Worm (Caenorhabditis elegans) whole organism, mixed stage, embryonic: ENCODE results near the gene mrps-35.

Experiments used
- blmp-1 ChIP-seq: fragments of 150-350 bp; optimal IDR thresholded peaks from 2 replicates; lab custom pipeline; 2014; ENCODE audit warnings: missing biosample characterization, missing genetic modification characterization
- elt-1 ChIP-seq: sonication (generic microtip); optimal IDR thresholded peaks from 2 replicates; lab custom pipeline; 2017; ENCODE audit warnings: missing genetic modification characterization, mild to moderate bottlenecking, missing compliant biosample characterization, antibody characterized with exemption, moderate library complexity, borderline replicate concordance; ENCODE audit not compliant: insufficient read depth
- elt-3 ChIP-seq: fragments of 150-350 bp; optimal IDR thresholded peaks from 2 replicates; lab custom pipeline; 2014; ENCODE audit warnings: missing biosample characterization, missing genetic modification characterization
- mep-1 ChIP-seq: fragments of 150-350 bp; optimal IDR thresholded peaks from 2 replicates; lab custom pipeline; 2017; ENCODE audit warnings: missing biosample characterization, missing genetic modification reagents, missing genetic modification characterization, inconsistent platforms
- nhr-76 ChIP-seq: sonication (generic microtip); optimal IDR thresholded peaks from 2 replicates; lab custom pipeline; 2017; ENCODE audit warnings: missing biosample characterization, missing genetic modification characterization
- pha-4 ChIP-seq: fragments of 150-350 bp; optimal IDR thresholded peaks from 2 replicates; lab custom pipeline; 2018; ENCODE audit warnings: missing biosample characterization, missing genetic modification reagents, missing genetic modification characterization
- snpc-4 ChIP-seq: fragments of 150-350 bp; optimal IDR thresholded peaks from 2 replicates; lab custom pipeline; 2014; ENCODE audit warnings: missing biosample characterization, missing genetic modification characterization
- unc-62 ChIP-seq: fragments of 150-350 bp; optimal IDR thresholded peaks from 2 replicates; lab custom pipeline; 2014; ENCODE audit warnings: missing biosample characterization, missing genetic modification reagents, missing genetic modification characterization

DNA sequence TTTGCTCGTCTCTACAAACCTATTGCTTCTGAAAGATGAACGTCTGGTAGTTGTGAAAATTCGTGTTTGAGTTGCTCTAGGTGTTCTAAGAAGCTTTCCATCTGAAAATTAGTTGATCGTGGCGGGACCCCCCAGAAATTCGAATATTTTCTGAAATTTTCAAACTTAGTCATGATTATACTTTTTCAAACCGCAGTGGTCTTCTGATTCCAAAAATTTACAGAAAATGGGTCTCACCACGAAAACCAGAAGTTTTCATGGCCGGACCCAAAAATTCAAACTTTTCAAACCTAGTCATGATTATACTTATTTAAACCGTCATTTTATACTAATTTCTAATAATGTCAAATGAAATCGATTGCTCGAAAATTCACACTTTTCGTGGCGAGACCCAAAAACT, 21.0 kb upstream of the mrps-35 start, which contains the start of gene ztf-20:
- no peak for TF ChIP-seq elt-1 (tag; lab: Kevin White, UChicago)
- TF ChIP-seq elt-3, result no peak
- no peak for TF ChIP-seq unc-62
- TF ChIP-seq mep-1, result no peak
- TF ChIP-seq snpc-4 (tag; lab: Kevin White, UChicago), result no peak
- TF ChIP-seq nhr-76 (tag; lab: Kevin White, UChicago), result no peak
- TF ChIP-seq blmp-1, result no peak
- TF ChIP-seq pha-4, result no peak
